Fruit fly (Drosophila melanogaster): Measurements from ENCODE around the gene mRpL45.

DNA sequence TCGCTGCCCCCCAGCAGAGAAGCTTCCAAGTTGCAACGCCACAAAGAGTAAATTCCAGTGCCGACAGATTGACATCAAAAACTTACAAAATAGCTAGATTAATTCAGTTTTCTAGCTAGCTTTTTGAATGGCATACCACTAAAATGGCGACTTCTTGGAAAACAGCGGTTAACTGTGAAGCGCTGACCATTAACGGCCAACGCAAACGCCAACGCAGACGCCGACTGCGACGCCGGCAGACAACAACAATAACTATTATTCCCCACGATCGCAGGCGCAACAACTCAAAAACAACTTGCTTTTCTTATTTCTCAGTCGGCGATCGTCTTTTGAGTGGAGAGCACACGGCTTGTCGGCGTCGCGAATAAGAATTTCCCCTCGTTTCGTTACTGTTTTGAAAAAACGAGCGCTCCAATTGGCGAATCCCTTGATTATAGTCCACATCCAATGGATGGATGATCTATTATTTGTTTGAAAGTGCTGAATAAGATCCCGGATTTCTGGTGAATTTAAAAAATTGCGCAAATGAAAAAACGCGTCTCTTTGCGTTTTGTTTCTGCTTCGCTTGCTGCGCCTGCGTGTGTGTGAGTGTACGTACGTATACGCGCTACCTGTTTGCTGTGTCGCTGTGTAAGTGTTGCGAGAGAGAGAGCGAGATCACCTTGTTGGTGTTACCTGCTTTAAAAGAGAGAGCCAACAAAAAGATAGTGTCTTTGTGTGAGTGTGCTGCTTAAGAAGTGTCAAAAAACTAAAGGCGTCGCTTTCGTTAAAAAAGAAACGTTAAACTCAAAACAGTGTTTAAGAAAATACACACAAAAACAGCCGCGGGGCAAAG lies 48.4 kb downstream of the mRpL45 start:
- TF ChIP-seq Jra (GFP tag; optimal IDR thresholded peaks at IDR 0.05) (no peak), psq (GFP tag; optimal IDR thresholded peaks at IDR 0.05) (peak; percentile 35), Dif (GFP tag; optimal IDR thresholded peaks at IDR 0.05; ENCODE audit: partially characterized antibody) (peak; percentile 19), OdsH (GFP tag; optimal IDR thresholded peaks at IDR 0.05) (no peak), h (GFP tag; optimal IDR thresholded peaks at IDR 0.05) (no peak), usp (GFP tag; optimal IDR thresholded peaks at IDR 0.05) (no peak), sv (GFP tag; optimal IDR thresholded peaks at IDR 0.05) (no peak), tai (GFP tag; optimal IDR thresholded peaks at IDR 0.05) (no peak)

Measured in whole organism, wandering third instar larva.